Fruit fly (Drosophila melanogaster) whole organism, embryonic: ENCODE results near the gene Mad.
A peak's percentile ranks its signal among the peaks of the same experiment; 100 is the strongest.

Experiments
- CG10543 ChIP-seq: fragments of 200-800 bp; sonication (Bioruptor generic); optimal IDR thresholded peaks from 3 replicates; lab custom pipeline; 2017; ENCODE audit warnings: missing biosample characterization, mild to moderate bottlenecking, missing genetic modification characterization, moderate library complexity
- CG11247 ChIP-seq: fragments of 200-800 bp; sonication (Bioruptor generic); IDR thresholded peaks from 2 replicates; pipeline ENCODE4 v1.3.6; 2022; ENCODE audit warnings: missing biosample characterization, missing genetic modification characterization
- CG11696 ChIP-seq: fragments of 200-800 bp; sonication (Bioruptor generic); IDR thresholded peaks from 2 replicates; pipeline ENCODE4 v1.3.6; 2022; ENCODE audit warnings: missing biosample characterization, missing genetic modification characterization
- CG12769 ChIP-seq: fragments of 200-800 bp; sonication (Bioruptor generic); optimal IDR thresholded peaks from 2 replicates; lab custom pipeline; 2019; ENCODE audit warnings: missing biosample characterization, mild to moderate bottlenecking, missing genetic modification characterization, moderate library complexity
- CG16779 ChIP-seq: fragments of 200-800 bp; sonication (Bioruptor generic); IDR thresholded peaks from 2 replicates; pipeline ENCODE4 v1.3.6; 2022; ENCODE audit warnings: missing biosample characterization, missing genetic modification characterization
- CG17912 ChIP-seq: fragments of 200-800 bp; sonication (Bioruptor generic); optimal IDR thresholded peaks from 2 replicates; lab custom pipeline; 2018; ENCODE audit warnings: missing biosample characterization, mild to moderate bottlenecking, missing genetic modification characterization
- CG2199 ChIP-seq: fragments of 200-800 bp; sonication (Bioruptor generic); IDR thresholded peaks from 3 replicates; pipeline ENCODE4 v1.3.6; 2022; ENCODE audit warnings: missing biosample characterization, missing genetic modification characterization
- CG31365 ChIP-seq: fragments of 200-800 bp; sonication (Bioruptor generic); optimal IDR thresholded peaks from 2 replicates; lab custom pipeline; 2018; ENCODE audit warnings: missing biosample characterization, mild to moderate bottlenecking, missing genetic modification characterization
- CG32532 ChIP-seq: fragments of 200-800 bp; sonication (Bioruptor generic); IDR thresholded peaks from 2 replicates; pipeline ENCODE4 v1.3.6; 2022; ENCODE audit warnings: missing biosample characterization, missing genetic modification characterization
- CG32767 ChIP-seq: fragments of 200-800 bp; sonication (Bioruptor generic); IDR thresholded peaks from 2 replicates; pipeline ENCODE4 v1.3.6; 2022; ENCODE audit warnings: missing biosample characterization, missing genetic modification characterization
- CG32772 ChIP-seq: fragments of 200-800 bp; sonication (Bioruptor generic); IDR thresholded peaks from 2 replicates; pipeline ENCODE4 v1.3.6; 2022; ENCODE audit warnings: missing biosample characterization, missing genetic modification characterization
- CG34422 ChIP-seq: fragments of 200-800 bp; sonication (Bioruptor generic); IDR thresholded peaks from 3 replicates; pipeline ENCODE4 v1.3.6; 2022; ENCODE audit warnings: missing biosample characterization, missing genetic modification characterization
- CG4404 ChIP-seq: fragments of 200-800 bp; sonication (Bioruptor generic); IDR thresholded peaks from 2 replicates; pipeline ENCODE4 v1.3.6; 2022; ENCODE audit warnings: missing biosample characterization, missing genetic modification characterization
- CG4617 ChIP-seq: fragments of 200-800 bp; sonication (Bioruptor generic); optimal IDR thresholded peaks from 3 replicates; lab custom pipeline; 2016; ENCODE audit warnings: missing biosample characterization, missing genetic modification characterization, borderline replicate concordance
- CG4820 ChIP-seq: fragments of 200-800 bp; sonication (Bioruptor generic); optimal IDR thresholded peaks from 3 replicates; lab custom pipeline; 2016; ENCODE audit warnings: missing biosample characterization, missing genetic modification characterization
- CG8765 ChIP-seq: fragments of 200-800 bp; sonication (Bioruptor generic); IDR thresholded peaks from 2 replicates; pipeline ENCODE4 v1.3.6; 2022; ENCODE audit warnings: missing biosample characterization, missing genetic modification characterization
- Dad ChIP-seq: fragments of 200-800 bp; sonication (Bioruptor generic); optimal IDR thresholded peaks from 3 replicates; lab custom pipeline; 2016; ENCODE audit warnings: missing biosample characterization, missing genetic modification characterization
- Dp ChIP-seq: fragments of 200-800 bp; sonication (Bioruptor generic); optimal IDR thresholded peaks from 2 replicates; lab custom pipeline; 2018; ENCODE audit warnings: missing biosample characterization, mild to moderate bottlenecking, missing genetic modification characterization, moderate library complexity
- Eip74EF ChIP-seq, 2 experiments: fragments of 200-800 bp in 1 of 2; fragments of >200 bp in 1 of 2; sonication (Bioruptor generic) in 1 of 2; optimal IDR thresholded peaks; 2 replicates each; lab custom pipeline; 2017 to 2019; ENCODE audit warnings: missing biosample characterization in 2 of 2, missing genetic modification characterization in 2 of 2, mild to moderate bottlenecking in 1 of 2, moderate library complexity in 1 of 2
- Jarid2 ChIP-seq: fragments of 200-800 bp; sonication (Bioruptor generic); optimal IDR thresholded peaks from 3 replicates; lab custom pipeline; 2017; ENCODE audit warnings: mild to moderate bottlenecking, missing biosample characterization, missing genetic modification reagents, missing genetic modification characterization
- Nf-YA ChIP-seq: fragments of 200-800 bp; sonication (Bioruptor generic); IDR thresholded peaks from 2 replicates; pipeline ENCODE4 v1.3.6; 2022; ENCODE audit warnings: missing biosample characterization, missing genetic modification characterization
- Rfx ChIP-seq: fragments of 200-800 bp; sonication (Bioruptor generic); IDR thresholded peaks from 2 replicates; pipeline ENCODE4 v1.3.6; 2022; ENCODE audit warnings: missing biosample characterization, missing genetic modification characterization
- Stat92E ChIP-seq, 3 experiments: fragments of >200 bp in 2 of 3; fragments of 200-800 bp in 1 of 3; sonication (Bioruptor generic) in 1 of 3; optimal IDR thresholded peaks; 2 replicates each; lab custom pipeline; 2017 to 2019; ENCODE audit warnings: missing biosample characterization in 3 of 3, missing genetic modification characterization in 3 of 3, mild to moderate bottlenecking in 1 of 3, moderate library complexity in 1 of 3
- abd-A ChIP-seq: fragments of 200-800 bp; sonication (Bioruptor generic); optimal IDR thresholded peaks from 3 replicates; lab custom pipeline; 2019; ENCODE audit warnings: missing biosample characterization, mild to moderate bottlenecking, missing genetic modification characterization, moderate library complexity
- ato ChIP-seq: fragments of 200-800 bp; sonication (Bioruptor generic); IDR thresholded peaks from 2 replicates; pipeline ENCODE4 v1.3.6; 2022; ENCODE audit warnings: missing biosample characterization, missing genetic modification characterization; ENCODE audit not compliant: partially characterized antibody
- bcd ChIP-seq: fragments of 200-800 bp; sonication (Bioruptor generic); optimal IDR thresholded peaks from 2 replicates; lab custom pipeline; 2017; ENCODE audit warnings: missing biosample characterization, mild to moderate bottlenecking, missing genetic modification characterization
- ci ChIP-seq: fragments of 200-800 bp; sonication (Bioruptor generic); IDR thresholded peaks from 3 replicates; pipeline ENCODE4 v1.3.6; 2022; ENCODE audit warnings: missing biosample characterization, missing genetic modification characterization
- ems ChIP-seq: fragments of 200-800 bp; sonication (Bioruptor generic); optimal IDR thresholded peaks from 3 replicates; lab custom pipeline; 2016; ENCODE audit warnings: missing biosample characterization, missing genetic modification characterization
- exex ChIP-seq: fragments of 200-800 bp; sonication (Bioruptor generic); optimal IDR thresholded peaks from 4 replicates; lab custom pipeline; 2018; ENCODE audit warnings: missing biosample characterization, mild to moderate bottlenecking, missing genetic modification characterization, moderate library complexity
- fd3F ChIP-seq: fragments of 200-800 bp; sonication (Bioruptor generic); optimal IDR thresholded peaks from 2 replicates; lab custom pipeline; 2018; ENCODE audit warnings: missing biosample characterization, mild to moderate bottlenecking, missing genetic modification characterization, moderate library complexity
- ftz-f1 ChIP-seq: fragments of 200-800 bp; sonication (Bioruptor generic); optimal IDR thresholded peaks from 2 replicates; lab custom pipeline; 2016; ENCODE audit warnings: missing biosample characterization, missing genetic modification characterization
- her ChIP-seq: fragments of 200-800 bp; sonication (Bioruptor generic); optimal IDR thresholded peaks from 2 replicates; lab custom pipeline; 2016; ENCODE audit warnings: missing biosample characterization, missing genetic modification characterization
- hth ChIP-seq: fragments of >200 bp; optimal IDR thresholded peaks from 2 replicates; lab custom pipeline; 2017; ENCODE audit warnings: inconsistent platforms
- kay ChIP-seq: fragments of 200-800 bp; sonication (Bioruptor generic); optimal IDR thresholded peaks from 2 replicates; lab custom pipeline; 2016; ENCODE audit warnings: missing biosample characterization, missing genetic modification characterization
- kni ChIP-seq: fragments of 200-800 bp; sonication (Bioruptor generic); optimal IDR thresholded peaks from 3 replicates; lab custom pipeline; 2017; ENCODE audit warnings: mild to moderate bottlenecking, missing biosample characterization, missing genetic modification reagents, missing genetic modification characterization
- knrl ChIP-seq: fragments of 200-800 bp; sonication (Bioruptor generic); IDR thresholded peaks from 3 replicates; pipeline ENCODE4 v1.3.6; 2022; ENCODE audit warnings: missing biosample characterization, missing genetic modification characterization; ENCODE audit not compliant: partially characterized antibody
- pum ChIP-seq: fragments of 200-800 bp; sonication (Bioruptor generic); optimal IDR thresholded peaks from 2 replicates; lab custom pipeline; 2016; ENCODE audit warnings: missing biosample characterization, missing genetic modification characterization
- row ChIP-seq: fragments of 200-800 bp; sonication (Bioruptor generic); IDR thresholded peaks from 3 replicates; pipeline ENCODE4 v1.3.6; 2022; ENCODE audit warnings: missing biosample characterization, missing genetic modification characterization
- sug ChIP-seq: fragments of 200-800 bp; optimal IDR thresholded peaks from 2 replicates; lab custom pipeline; 2019; ENCODE audit warnings: missing biosample characterization, mild to moderate bottlenecking, missing genetic modification characterization, moderate library complexity
- unc-4 ChIP-seq: fragments of 200-800 bp; sonication (Bioruptor generic); IDR thresholded peaks from 2 replicates; pipeline ENCODE4 v1.3.6; 2022; ENCODE audit warnings: missing biosample characterization, missing genetic modification characterization; ENCODE audit not compliant: partially characterized antibody
- zfh2 ChIP-seq: fragments of 200-800 bp; sonication (Bioruptor generic); optimal IDR thresholded peaks from 2 replicates; lab custom pipeline; 2016; ENCODE audit warnings: missing biosample characterization, missing genetic modification characterization

Gene Mad

dm6 chr2L:3107988-3108678, 51.3 kb downstream of the Mad start (continued):
- TF ChIP-seq kni (GFP tag; lab: Kevin White, UChicago) (peak; percentile 57), bcd (GFP tag; lab: Kevin White, UChicago) (no peak), knrl (GFP tag; lab: Robert Waterston, UW) (peak; percentile 44; the same call in 1 of the 3 replicates), kay (GFP tag; lab: Kevin White, UChicago) (peak; percentile 39), Rfx (GFP tag; lab: Robert Waterston, UW) (0 out of 2 replicates have a peak, but pooled peaks have one; percentile 32), her (no peak), pum (GFP tag; lab: Kevin White, UChicago) (no peak), CG16779 (GFP tag; lab: Robert Waterston, UW) (0 out of 2 replicates have a peak, but pooled peaks have one; percentile 5), CG31365 (tag; lab: Kevin White, UChicago) (peak; percentile 99), fd3F (GFP tag; lab: Kevin White, UChicago) (no peak), CG32772 (GFP tag; lab: Robert Waterston, UW) (no peak), CG34422 (GFP tag; lab: Robert Waterston, UW) (no peak), unc-4 (GFP tag; lab: Robert Waterston, UW) (peak; percentile 28; the same call in 1 of the 2 replicates), ato (GFP tag; lab: Robert Waterston, UW) (no peak), CG4617 (no peak), CG8765 (GFP tag; lab: Robert Waterston, UW) (no peak), CG17912 (GFP tag; lab: Kevin White, UChicago) (peak; percentile 22), Nf-YA (GFP tag; lab: Robert Waterston, UW) (no peak), Jarid2 (GFP tag; lab: Kevin White, UChicago) (peak; percentile 82), sug (tag; lab: Kevin White, UChicago) (peak; percentile 2), CG11696 (GFP tag; lab: Robert Waterston, UW) (no peak), CG32767 (no peak), exex (tag; lab: Kevin White, UChicago) (no peak), CG4820 (GFP tag; lab: Kevin White, UChicago) (no peak), CG2199 (peak; percentile 100), ftz-f1 (GFP tag; lab: Kevin White, UChicago) (no peak), Dad (no peak), ci (GFP tag; lab: Robert Waterston, UW) (0 out of 3 replicates have a peak, but pooled peaks have one; percentile 16), zfh2 (GFP tag; lab: Kevin White, UChicago) (no peak), Dp (peak; percentile 7), row (GFP tag; lab: Robert Waterston, UW) (0 out of 3 replicates have a peak, but pooled peaks have one; percentile 12), CG4404 (GFP tag; lab: Robert Waterston, UW) (no peak), Eip74EF (GFP tag; optimal IDR thresholded peaks at IDR 0.05; lab: Kevin White, UChicago) (peak; percentile 8 to 94), hth (lab: Kevin White, UChicago) (no peak), CG12769 (tag; lab: Kevin White, UChicago) (peak; percentile 8), ems (GFP tag; lab: Kevin White, UChicago) (no peak), Stat92E (GFP tag; optimal IDR thresholded peaks at IDR 0.05; lab: Kevin White, UChicago) (peak in 1 of 3 experiments; percentile 40), CG11247 (GFP tag; lab: Robert Waterston, UW) (no peak), abd-A (tag; lab: Kevin White, UChicago) (peak; percentile 29), CG32532 (GFP tag; lab: Robert Waterston, UW) (peak; percentile 23; the same call in 1 of the 2 replicates), CG10543 (GFP tag; lab: Kevin White, UChicago) (no peak)
